Fruit fly (Drosophila melanogaster): Measurements from ENCODE around the gene CG31898.

DNA sequence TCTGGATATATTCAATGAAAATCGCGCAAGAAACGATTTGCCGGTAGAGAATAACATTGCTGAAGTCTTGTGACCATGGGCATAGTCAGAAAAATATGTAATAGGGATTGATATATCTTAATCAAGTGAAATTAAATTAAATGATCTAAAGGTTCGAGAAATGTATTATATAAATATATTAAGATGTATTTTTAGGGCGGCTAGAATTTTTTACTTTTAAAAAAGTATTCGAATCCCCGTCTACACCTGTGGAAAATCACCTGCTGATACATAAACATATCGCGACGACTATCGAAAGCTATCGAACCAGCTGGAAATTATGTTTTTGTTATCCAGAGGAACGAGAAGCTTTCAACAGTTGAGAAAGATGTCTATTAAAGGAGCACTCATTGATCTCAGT lies 23.5 kb upstream of the CG31898 start, which contains the start of the genes CG13390 and CG17294:
- TF ChIP-seq insv (optimal IDR thresholded peaks at IDR 0.05) (no peak), h (optimal IDR thresholded peaks at IDR 0.05) (no peak), psq (optimal IDR thresholded peaks at IDR 0.05) (no peak), Sin3A (optimal IDR thresholded peaks at IDR 0.05) (no peak), Myc (optimal IDR thresholded peaks at IDR 0.05) (no peak), ttk (optimal IDR thresholded peaks at IDR 0.05) (no peak)
